Worm (Caenorhabditis elegans) whole organism, L4 larva: ENCODE results near the gene T26E4.2.

Experiments
- Y48G9A.11 ChIP-seq: fragments of 200-800 bp; sonication (Bioruptor generic); IDR thresholded peaks from 2 replicates; pipeline ENCODE4 v1.3.6; 2022; ENCODE audit warnings: missing genetic modification reagents, missing genetic modification characterization, missing compliant biosample characterization
- ceh-32 ChIP-seq: sonication (generic microtip); optimal IDR thresholded peaks from 2 replicates; lab custom pipeline; 2016; ENCODE audit warnings: mild to moderate bottlenecking, missing genetic modification characterization, missing compliant biosample characterization; ENCODE audit not compliant: poor library complexity
- skn-1 ChIP-seq: fragments of 150-350 bp; optimal IDR thresholded peaks from 2 replicates; lab custom pipeline; 2014; ENCODE audit warnings: missing biosample characterization, missing genetic modification characterization
- zip-2 ChIP-seq: fragments of 150-350 bp; optimal IDR thresholded peaks from 2 replicates; lab custom pipeline; 2014; ENCODE audit warnings: missing biosample characterization, missing genetic modification characterization

DNA sequence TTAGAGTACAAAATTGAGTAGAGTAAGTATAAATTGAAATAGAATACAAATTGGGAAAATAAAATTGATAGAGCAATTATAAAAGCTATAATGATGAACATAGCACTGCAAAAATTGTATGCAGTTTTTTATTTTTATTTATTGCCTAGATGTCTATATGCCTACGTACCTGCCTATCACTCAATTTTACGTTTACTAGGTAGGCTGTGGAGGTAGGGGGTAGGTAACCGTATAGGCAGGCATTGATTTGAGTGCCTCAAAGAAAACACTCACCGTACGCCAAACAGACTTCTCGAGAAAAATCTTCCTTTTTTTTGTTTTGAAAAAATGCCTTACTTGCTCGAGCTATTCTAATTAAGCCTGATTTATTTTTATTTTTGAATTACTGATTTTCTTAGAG lies 50.4 kb downstream of the T26E4.2 start, which contains the start of gene srbc-56:
- TF ChIP-seq zip-2 (no peak), Y48G9A.11 (GFP tag; lab: Robert Waterston, UW) (no peak), skn-1 (tag; lab: Kevin White, UChicago) (no peak), ceh-32 (no peak)
